Fruit fly (Drosophila melanogaster) whole organism, embryonic: ENCODE results near the gene ry.

Experiments
- Asciz ChIP-seq: fragments of 200-800 bp; sonication (Bioruptor generic); optimal IDR thresholded peaks from 2 replicates; lab custom pipeline; 2017; ENCODE audit warnings: missing biosample characterization, mild to moderate bottlenecking, missing genetic modification characterization, missing genetic modification reagents
- Atf-2 ChIP-seq: fragments of 200-800 bp; sonication (Bioruptor generic); optimal IDR thresholded peaks from 2 replicates; lab custom pipeline; 2016; ENCODE audit warnings: missing biosample characterization, missing genetic modification characterization
- CG1024 ChIP-seq: fragments of 200-800 bp; sonication (Bioruptor generic); IDR thresholded peaks from 2 replicates; pipeline ENCODE4 v1.3.6; 2022; ENCODE audit warnings: missing biosample characterization, missing genetic modification characterization
- CG10366 ChIP-seq: fragments of 200-800 bp; sonication (Bioruptor generic); IDR thresholded peaks from 2 replicates; pipeline ENCODE4 v1.3.6; 2022; ENCODE audit warnings: missing biosample characterization, missing genetic modification characterization
- CG10565 ChIP-seq: fragments of 200-800 bp; sonication (Bioruptor generic); optimal IDR thresholded peaks from 3 replicates; lab custom pipeline; 2016; ENCODE audit warnings: missing biosample characterization, mild to moderate bottlenecking, missing genetic modification characterization
- CG11560 ChIP-seq: fragments of 200-800 bp; sonication (Bioruptor generic); IDR thresholded peaks from 3 replicates; pipeline ENCODE4 v1.3.6; 2022; ENCODE audit warnings: missing biosample characterization, missing genetic modification characterization
- CG11696 ChIP-seq: fragments of 200-800 bp; sonication (Bioruptor generic); IDR thresholded peaks from 2 replicates; pipeline ENCODE4 v1.3.6; 2022; ENCODE audit warnings: missing biosample characterization, missing genetic modification characterization
- CG12391 ChIP-seq: fragments of 200-800 bp; sonication (Bioruptor generic); optimal IDR thresholded peaks from 3 replicates; lab custom pipeline; 2018; ENCODE audit warnings: missing biosample characterization, mild to moderate bottlenecking, missing genetic modification characterization, moderate library complexity
- CG1529 ChIP-seq: fragments of 200-800 bp; sonication (Bioruptor generic); optimal IDR thresholded peaks from 3 replicates; lab custom pipeline; 2018; ENCODE audit warnings: missing biosample characterization, missing genetic modification characterization
- CG17328 ChIP-seq: fragments of 200-800 bp; sonication (Bioruptor generic); IDR thresholded peaks from 2 replicates; pipeline ENCODE4 v1.3.6; 2022; ENCODE audit warnings: missing biosample characterization, missing genetic modification characterization
- CG17802 ChIP-seq: fragments of 200-800 bp; sonication (Bioruptor generic); optimal IDR thresholded peaks from 2 replicates; lab custom pipeline; 2018; ENCODE audit warnings: missing biosample characterization, mild to moderate bottlenecking, missing genetic modification characterization, moderate library complexity
- CG1792 ChIP-seq: fragments of 200-800 bp; sonication (Bioruptor generic); optimal IDR thresholded peaks from 2 replicates; lab custom pipeline; 2016; ENCODE audit warnings: missing biosample characterization, missing genetic modification characterization
- CG32532 ChIP-seq: fragments of 200-800 bp; sonication (Bioruptor generic); IDR thresholded peaks from 2 replicates; pipeline ENCODE4 v1.3.6; 2022; ENCODE audit warnings: missing biosample characterization, missing genetic modification characterization
- CG3726 ChIP-seq: fragments of 200-800 bp; sonication (Bioruptor generic); IDR thresholded peaks from 3 replicates; pipeline ENCODE4, ENCODE4 v1.3.6; 2022; ENCODE audit warnings: missing biosample characterization, missing genetic modification characterization
- CG4820 ChIP-seq: fragments of 200-800 bp; sonication (Bioruptor generic); optimal IDR thresholded peaks from 3 replicates; lab custom pipeline; 2016; ENCODE audit warnings: missing biosample characterization, missing genetic modification characterization
- CG8281 ChIP-seq: fragments of 200-800 bp; sonication (Bioruptor generic); optimal IDR thresholded peaks from 2 replicates; lab custom pipeline; 2018; ENCODE audit warnings: missing biosample characterization, mild to moderate bottlenecking, missing genetic modification characterization, moderate library complexity
- CG9437 ChIP-seq: fragments of 200-800 bp; sonication (Bioruptor generic); optimal IDR thresholded peaks from 2 replicates; lab custom pipeline; 2018; ENCODE audit warnings: missing biosample characterization, mild to moderate bottlenecking, missing genetic modification characterization
- CG9932 ChIP-seq: fragments of 200-800 bp; sonication (Bioruptor generic); IDR thresholded peaks from 2 replicates; pipeline ENCODE4 v1.3.6; 2022; ENCODE audit warnings: missing biosample characterization, missing genetic modification characterization
- CoRest ChIP-seq: fragments of 200-800 bp; sonication (Bioruptor generic); optimal IDR thresholded peaks from 3 replicates; lab custom pipeline; 2018; ENCODE audit warnings: missing biosample characterization, mild to moderate bottlenecking, missing genetic modification characterization, moderate library complexity
- Dip3 ChIP-seq: fragments of 200-800 bp; sonication (Bioruptor generic); optimal IDR thresholded peaks from 3 replicates; lab custom pipeline; 2016; ENCODE audit warnings: missing biosample characterization, missing genetic modification characterization
- Eip74EF ChIP-seq, 2 experiments: fragments of 200-800 bp in 1 of 2; fragments of >200 bp in 1 of 2; sonication (Bioruptor generic) in 1 of 2; optimal IDR thresholded peaks; 2 replicates each; lab custom pipeline; 2017 to 2019; ENCODE audit warnings: missing biosample characterization in 2 of 2, missing genetic modification characterization in 2 of 2, mild to moderate bottlenecking in 1 of 2, moderate library complexity in 1 of 2
- Elba2 ChIP-seq: fragments of 200-800 bp; sonication (Bioruptor generic); optimal IDR thresholded peaks from 3 replicates; lab custom pipeline; 2016; ENCODE audit warnings: missing biosample characterization, missing genetic modification characterization
- HmgZ ChIP-seq: fragments of 200-800 bp; sonication (Bioruptor generic); optimal IDR thresholded peaks from 2 replicates; lab custom pipeline; 2018; ENCODE audit warnings: missing biosample characterization, mild to moderate bottlenecking, missing genetic modification characterization
- Hsf ChIP-seq: fragments of 200-800 bp; sonication (Bioruptor generic); optimal IDR thresholded peaks from 3 replicates; lab custom pipeline; 2016; ENCODE audit warnings: missing biosample characterization, missing genetic modification characterization
- MESR4 ChIP-seq: fragments of 200-800 bp; sonication (Bioruptor generic); optimal IDR thresholded peaks from 2 replicates; lab custom pipeline; 2018; ENCODE audit warnings: missing biosample characterization, mild to moderate bottlenecking, missing genetic modification characterization, moderate library complexity
- MTF-1 ChIP-seq: fragments of 200-800 bp; sonication (Bioruptor generic); optimal IDR thresholded peaks from 2 replicates; lab custom pipeline; 2018; ENCODE audit warnings: missing biosample characterization, mild to moderate bottlenecking, missing genetic modification characterization, borderline replicate concordance
- Optix ChIP-seq: fragments of 200-800 bp; sonication (Bioruptor generic); IDR thresholded peaks from 3 replicates; pipeline ENCODE4 v1.3.6; 2022; ENCODE audit warnings: missing biosample characterization, missing genetic modification characterization
- Ptx1 ChIP-seq: fragments of 200-800 bp; sonication (Bioruptor generic); IDR thresholded peaks from 2 replicates; pipeline ENCODE4 v1.3.6; 2022; ENCODE audit warnings: missing biosample characterization, missing genetic modification characterization
- Ravus ChIP-seq: fragments of 200-800 bp; sonication (Bioruptor generic); IDR thresholded peaks from 2 replicates; pipeline ENCODE4 v1.3.6; 2022; ENCODE audit warnings: missing biosample characterization, missing genetic modification characterization
- Rx ChIP-seq: fragments of 200-800 bp; sonication (Bioruptor generic); IDR thresholded peaks from 2 replicates; pipeline ENCODE4 v1.3.6; 2022; ENCODE audit warnings: missing biosample characterization, missing genetic modification characterization
- Sry-β ChIP-seq: fragments of 200-800 bp; sonication (Bioruptor generic); optimal IDR thresholded peaks from 2 replicates; lab custom pipeline; 2018; ENCODE audit warnings: missing biosample characterization, mild to moderate bottlenecking, missing genetic modification characterization, moderate library complexity
- ara ChIP-seq: fragments of 200-800 bp; sonication (Bioruptor generic); IDR thresholded peaks from 2 replicates; pipeline ENCODE4 v1.3.6; 2022; ENCODE audit warnings: missing biosample characterization, missing genetic modification characterization
- bbx ChIP-seq: fragments of 200-800 bp; sonication (Bioruptor generic); IDR thresholded peaks from 2 replicates; pipeline ENCODE4 v1.3.6; 2022; ENCODE audit warnings: missing biosample characterization, missing genetic modification characterization; ENCODE audit not compliant: partially characterized antibody
- crc ChIP-seq: fragments of 200-800 bp; sonication (Bioruptor generic); optimal IDR thresholded peaks from 2 replicates; lab custom pipeline; 2016; ENCODE audit warnings: missing biosample characterization, missing genetic modification characterization
- crp ChIP-seq, 2 experiments: fragments of 200-800 bp; sonication (Bioruptor generic); optimal IDR thresholded peaks; 2 replicates in 1 of 2; 3 replicates in 1 of 2; lab custom pipeline; 2017; ENCODE audit warnings: missing biosample characterization in 2 of 2, missing genetic modification characterization in 2 of 2, mild to moderate bottlenecking in 1 of 2, moderate library complexity in 1 of 2
- dimm ChIP-seq: fragments of 200-800 bp; sonication (Bioruptor generic); IDR thresholded peaks from 2 replicates; pipeline ENCODE4 v1.3.6; 2022; ENCODE audit warnings: missing biosample characterization, missing genetic modification characterization
- disco-r ChIP-seq: fragments of 200-800 bp; sonication (Bioruptor generic); optimal IDR thresholded peaks from 2 replicates; lab custom pipeline; 2016; ENCODE audit warnings: missing biosample characterization, missing genetic modification characterization
- inv ChIP-seq: fragments of 200-800 bp; sonication (Bioruptor generic); IDR thresholded peaks from 2 replicates; pipeline ENCODE4 v1.3.6; 2022; ENCODE audit warnings: missing biosample characterization, missing genetic modification characterization; ENCODE audit not compliant: partially characterized antibody
- maf-S ChIP-seq: fragments of 200-800 bp; sonication (Bioruptor generic); optimal IDR thresholded peaks from 2 replicates; lab custom pipeline; 2016; ENCODE audit warnings: missing biosample characterization, missing genetic modification characterization
- nom ChIP-seq: fragments of 200-800 bp; sonication (Bioruptor generic); optimal IDR thresholded peaks from 2 replicates; lab custom pipeline; 2017; ENCODE audit warnings: missing biosample characterization, missing genetic modification characterization, mild to moderate bottlenecking, moderate library complexity, missing genetic modification reagents
- org-1 ChIP-seq: fragments of 200-800 bp; sonication (Bioruptor generic); optimal IDR thresholded peaks from 2 replicates; lab custom pipeline; 2017; ENCODE audit warnings: missing biosample characterization, missing genetic modification characterization
- pfk ChIP-seq: fragments of 200-800 bp; sonication (Bioruptor generic); optimal IDR thresholded peaks from 2 replicates; lab custom pipeline; 2018; ENCODE audit warnings: missing biosample characterization, mild to moderate bottlenecking, missing genetic modification characterization, moderate library complexity
- prd ChIP-seq, 3 experiments: fragments of >200 bp in 2 of 3; fragments of 200-800 bp in 1 of 3; sonication (Bioruptor generic) in 1 of 3; optimal IDR thresholded peaks in 2 of 3; IDR thresholded peaks in 1 of 3; 2 replicates in 2 of 3; 3 replicates in 1 of 3; pipeline versions ENCODE4 v1.3.6 to Lab custom; 2017 to 2022; ENCODE audit warnings: missing biosample characterization in 1 of 3, missing genetic modification characterization in 1 of 3
- repo ChIP-seq: fragments of 200-800 bp; sonication (Bioruptor generic); optimal IDR thresholded peaks from 2 replicates; lab custom pipeline; 2016; ENCODE audit warnings: missing biosample characterization, missing genetic modification characterization
- sens ChIP-seq: fragments of 200-800 bp; sonication (Bioruptor generic); peaks from one replicate; lab custom pipeline; 2016; ENCODE audit warnings: missing biosample characterization, missing genetic modification characterization
- stwl ChIP-seq: fragments of 200-800 bp; sonication (Bioruptor generic); optimal IDR thresholded peaks from 3 replicates; lab custom pipeline; 2018; ENCODE audit warnings: missing biosample characterization, mild to moderate bottlenecking, missing genetic modification characterization, moderate library complexity
- trem ChIP-seq: fragments of 200-800 bp; optimal IDR thresholded peaks from 3 replicates; lab custom pipeline; 2019; ENCODE audit warnings: missing biosample characterization, mild to moderate bottlenecking, missing genetic modification characterization, moderate library complexity
- vvl ChIP-seq: fragments of 200-800 bp; sonication (Bioruptor generic); IDR thresholded peaks from 2 replicates; pipeline ENCODE4 v1.3.6; 2022; ENCODE audit warnings: missing biosample characterization, missing genetic modification characterization
- z ChIP-seq: fragments of 200-800 bp; sonication (Bioruptor generic); IDR thresholded peaks from 3 replicates; pipeline ENCODE4 v1.3.6; 2022; ENCODE audit warnings: missing biosample characterization, missing genetic modification characterization

The ry gene

dm6 chr3R:12997550-12998233 lies 34.6 kb upstream of the ry start, which contains the start of the genes CG17327, CG44194 and CG7518 (continued):
- TF ChIP-seq maf-S = no peak
- no peak for TF ChIP-seq Sry-β
- TF ChIP-seq org-1 (GFP tag; lab: Kevin White, UChicago) = no peak
- no peak for TF ChIP-seq crc (GFP tag; lab: Kevin White, UChicago)
- TF ChIP-seq Elba2 = no peak
- no peak for TF ChIP-seq Ravus (GFP tag; lab: Robert Waterston, UW)
- TF ChIP-seq CG9437 (GFP tag; lab: Kevin White, UChicago) = peak; percentile 21
- peak; percentile 2 for TF ChIP-seq HmgZ
- TF ChIP-seq inv (GFP tag; lab: Robert Waterston, UW) = no peak
- no peak for TF ChIP-seq Asciz (GFP tag; lab: Kevin White, UChicago)
- TF ChIP-seq CG32532 (GFP tag; lab: Robert Waterston, UW) = 0 out of 2 replicates have a peak, but pooled peaks have one; percentile 12
- no peak for TF ChIP-seq disco-r (GFP tag; lab: Kevin White, UChicago)
- no peak for TF ChIP-seq nom (GFP tag; lab: Kevin White, UChicago)
- TF ChIP-seq stwl (tag; lab: Kevin White, UChicago) = peak; percentile 41
- TF ChIP-seq Atf-2 = no peak
- no peak for TF ChIP-seq CG1529 (GFP tag; lab: Kevin White, UChicago)
- TF ChIP-seq CG11696 (GFP tag; lab: Robert Waterston, UW) = no peak
- TF ChIP-seq bbx (GFP tag; lab: Robert Waterston, UW) = peak; percentile 37; the same call in 1 of the 2 replicates
- no peak for TF ChIP-seq CoRest (tag; lab: Kevin White, UChicago)
- TF ChIP-seq MTF-1 (GFP tag; lab: Kevin White, UChicago) = no peak
- TF ChIP-seq CG12391 (tag; lab: Kevin White, UChicago) = peak; percentile 66
- TF ChIP-seq Dip3 (GFP tag; lab: Kevin White, UChicago) = peak; percentile 22
- TF ChIP-seq dimm (GFP tag; lab: Robert Waterston, UW) = no peak
- no peak for TF ChIP-seq crp (GFP tag; optimal IDR thresholded peaks at IDR 0.05; lab: Kevin White, UChicago)
- TF ChIP-seq Rx (GFP tag; lab: Robert Waterston, UW) = no peak
- no peak for TF ChIP-seq z (GFP tag; lab: Robert Waterston, UW)
- peak; percentile 77 for TF ChIP-seq MESR4 (GFP tag; lab: Kevin White, UChicago)
- no peak for TF ChIP-seq CG10366 (GFP tag; lab: Robert Waterston, UW)
- no peak for TF ChIP-seq pfk (GFP tag; lab: Kevin White, UChicago)
- peak; percentile 38 for TF ChIP-seq trem
- TF ChIP-seq Hsf (GFP tag; lab: Kevin White, UChicago) = peak; percentile 26
- TF ChIP-seq CG17328 (GFP tag; lab: Robert Waterston, UW) = no peak
- no peak for TF ChIP-seq Optix
- no peak for TF ChIP-seq CG11560 (tag; lab: Robert Waterston, UW)
- peak; percentile 29; the same call in 1 of the 2 replicates for TF ChIP-seq Ptx1 (GFP tag; lab: Robert Waterston, UW)
- TF ChIP-seq ara (GFP tag; lab: Robert Waterston, UW) = no peak
- no peak for TF ChIP-seq Eip74EF (GFP tag; optimal IDR thresholded peaks at IDR 0.05; lab: Kevin White, UChicago)
- TF ChIP-seq CG1024 (GFP tag; lab: Robert Waterston, UW) = peak; percentile 53; the same call in 1 of the 2 replicates
- TF ChIP-seq prd (optimal IDR thresholded peaks at IDR 0.05; lab: Kevin White, UChicago) = no peak
- no peak for TF ChIP-seq prd (GFP tag; IDR thresholded peaks at IDR 0.05; lab: Robert Waterston, UW)
- TF ChIP-seq CG4820 = no peak
- TF ChIP-seq CG10565 (GFP tag; lab: Kevin White, UChicago) = no peak
- TF ChIP-seq vvl (GFP tag; lab: Robert Waterston, UW) = peak; percentile 21; the same call in 1 of the 2 replicates
- TF ChIP-seq sens (GFP tag; lab: Kevin White, UChicago) = peak; percentile 54
- TF ChIP-seq CG9932 = peak; percentile 40; the same call in 1 of the 2 replicates
- TF ChIP-seq CG17802 (tag; lab: Kevin White, UChicago) = peak; percentile 78
- TF ChIP-seq CG3726 = no peak
- no peak for TF ChIP-seq CG1792 (GFP tag; lab: Kevin White, UChicago)
- TF ChIP-seq CG8281 (tag; lab: Kevin White, UChicago) = no peak
- TF ChIP-seq repo (GFP tag; lab: Kevin White, UChicago) = no peak
